Fruit fly (Drosophila melanogaster) whole organism, wandering third instar larva: ENCODE data around the gene Taf6.

Experiments
- GATAd ChIP-seq: sonication (Bioruptor generic); optimal IDR thresholded peaks from 2 replicates; lab custom pipeline; 2016; ENCODE audit warnings: missing biosample characterization, missing genetic modification characterization
- Hnf4 ChIP-seq: fragments of 200-800 bp; sonication (Bioruptor generic); optimal IDR thresholded peaks from 2 replicates; lab custom pipeline; 2016; ENCODE audit warnings: missing biosample characterization, mild to moderate bottlenecking, missing genetic modification characterization
- Hr78 ChIP-seq: fragments of >200 bp; optimal IDR thresholded peaks from 2 replicates; lab custom pipeline; 2017; ENCODE audit warnings: missing biosample characterization, missing genetic modification characterization
- dsf ChIP-seq: sonication (Bioruptor generic); optimal IDR thresholded peaks from 2 replicates; lab custom pipeline; 2016; ENCODE audit warnings: missing biosample characterization, missing genetic modification characterization, borderline replicate concordance
- jim ChIP-seq: fragments of 175-275, 200-325 bp; sonication (Bioruptor generic); optimal IDR thresholded peaks from 2 replicates; lab custom pipeline; 2016; ENCODE audit warnings: missing biosample characterization, mild to moderate bottlenecking, missing genetic modification characterization
- lola ChIP-seq: fragments of >200 bp; optimal IDR thresholded peaks from 2 replicates; lab custom pipeline; 2017; ENCODE audit warnings: missing biosample characterization, missing genetic modification characterization
- psq ChIP-seq: fragments of 200-800 bp; sonication (Bioruptor generic); optimal IDR thresholded peaks from 3 replicates; lab custom pipeline; 2017; ENCODE audit warnings: missing biosample characterization, mild to moderate bottlenecking, missing genetic modification characterization, moderate library complexity
- rgr ChIP-seq: fragments of 200-800 bp; sonication (Bioruptor generic); optimal IDR thresholded peaks from 3 replicates; lab custom pipeline; 2016; ENCODE audit warnings: missing biosample characterization, mild to moderate bottlenecking, missing genetic modification characterization

- TF ChIP-seq Hnf4 (GFP tag; lab: Kevin White, UChicago): no peak
- no peak for TF ChIP-seq rgr
- no peak for TF ChIP-seq GATAd
- no peak for TF ChIP-seq psq (GFP tag; lab: Kevin White, UChicago)
- TF ChIP-seq dsf (GFP tag; lab: Kevin White, UChicago): no peak
- no peak for TF ChIP-seq lola (GFP tag; lab: Kevin White, UChicago)
- TF ChIP-seq Hr78 (GFP tag; lab: Kevin White, UChicago): no peak
- no peak for TF ChIP-seq jim (GFP tag; lab: Kevin White, UChicago)
Observed at dm6 chr3L:19618072-19618958, 19.4 kb downstream of the Taf6 start, which contains the start of gene asf1.
